Fruit fly (Drosophila melanogaster) whole organism, adult: ENCODE results near the gene Top3beta.

ENCODE experiments used
- CG12768 ChIP-seq: fragments of 200-800 bp; sonication (Bioruptor generic); optimal IDR thresholded peaks from 2 replicates; lab custom pipeline; 2017; ENCODE audit warnings: missing biosample characterization, missing genetic modification characterization, mild to moderate bottlenecking, moderate library complexity, missing genetic modification reagents
- CG14711 ChIP-seq: fragments of 200-800 bp; sonication (Bioruptor generic); optimal IDR thresholded peaks from 2 replicates; lab custom pipeline; 2018; ENCODE audit warnings: missing biosample characterization, mild to moderate bottlenecking, missing genetic modification characterization, moderate library complexity
- CG1620 ChIP-seq: fragments of 200-800 bp; sonication (Bioruptor generic); optimal IDR thresholded peaks from 2 replicates; lab custom pipeline; 2016; ENCODE audit warnings: missing biosample characterization, missing genetic modification characterization
- CG5204 ChIP-seq: fragments of 200-800 bp; sonication (Bioruptor generic); optimal IDR thresholded peaks from 2 replicates; lab custom pipeline; 2016; ENCODE audit warnings: missing biosample characterization, missing genetic modification characterization
- kay ChIP-seq: fragments of 200-800 bp; sonication (Bioruptor generic); peaks from one replicate; lab custom pipeline; 2016; ENCODE audit warnings: missing biosample characterization, missing genetic modification characterization, borderline replicate concordance

- TF ChIP-seq CG14711 (tag; lab: Kevin White, UChicago), result peak; percentile 25
- TF ChIP-seq kay (GFP tag; lab: Kevin White, UChicago), result no peak
- TF ChIP-seq CG12768 (GFP tag; lab: Kevin White, UChicago), result peak; percentile 50
- no peak for TF ChIP-seq CG1620 (GFP tag; lab: Kevin White, UChicago)
- peak; percentile 12 for TF ChIP-seq CG5204 (GFP tag; lab: Kevin White, UChicago)
These were observed 29.2 kb upstream of the Top3beta start for dm6 chrX:6316858-6317474.
